Fruit fly (Drosophila melanogaster) whole organism, embryonic: ENCODE measurements around the gene CG15891.

Source experiments
- Adf1 ChIP-seq: fragments of 200-800 bp; sonication (Bioruptor generic); IDR thresholded peaks from 2 replicates; pipeline ENCODE4 v1.3.6; 2022; ENCODE audit warnings: missing biosample characterization, missing genetic modification characterization
- B-H1 ChIP-seq: fragments of 200-800 bp; sonication (Bioruptor generic); IDR thresholded peaks from 3 replicates; pipeline ENCODE4 v1.3.6; 2022; ENCODE audit warnings: missing biosample characterization, missing genetic modification characterization
- CG12299 ChIP-seq: fragments of 200-800 bp; sonication (Bioruptor generic); optimal IDR thresholded peaks from 2 replicates; lab custom pipeline; 2018; ENCODE audit warnings: missing biosample characterization, mild to moderate bottlenecking, missing genetic modification characterization
- CG12391 ChIP-seq: fragments of 200-800 bp; sonication (Bioruptor generic); optimal IDR thresholded peaks from 3 replicates; lab custom pipeline; 2018; ENCODE audit warnings: missing biosample characterization, mild to moderate bottlenecking, missing genetic modification characterization, moderate library complexity
- CG14667 ChIP-seq: fragments of 200-800 bp; sonication (Bioruptor generic); IDR thresholded peaks from 2 replicates; pipeline ENCODE4 v1.3.6; 2022; ENCODE audit warnings: missing biosample characterization, missing genetic modification characterization
- CG15269 ChIP-seq: fragments of 200-800 bp; sonication (Bioruptor generic); optimal IDR thresholded peaks from 2 replicates; lab custom pipeline; 2018; ENCODE audit warnings: missing biosample characterization, mild to moderate bottlenecking, missing genetic modification characterization, moderate library complexity
- CG15696 ChIP-seq: fragments of 200-800 bp; sonication (Bioruptor generic); optimal IDR thresholded peaks from 2 replicates; lab custom pipeline; 2019; ENCODE audit warnings: missing biosample characterization, mild to moderate bottlenecking, missing genetic modification characterization, moderate library complexity
- CG17186 ChIP-seq: fragments of 200-800 bp; sonication (Bioruptor generic); optimal IDR thresholded peaks from 3 replicates; lab custom pipeline; 2017; ENCODE audit warnings: missing biosample characterization, missing genetic modification reagents, missing genetic modification characterization
- CG17912 ChIP-seq: fragments of 200-800 bp; sonication (Bioruptor generic); optimal IDR thresholded peaks from 2 replicates; lab custom pipeline; 2018; ENCODE audit warnings: missing biosample characterization, mild to moderate bottlenecking, missing genetic modification characterization
- CG1832 ChIP-seq: fragments of 200-800 bp; sonication (Bioruptor generic); optimal IDR thresholded peaks from 2 replicates; lab custom pipeline; 2017; ENCODE audit warnings: missing biosample characterization, mild to moderate bottlenecking, missing genetic modification characterization, inconsistent platforms
- CG3838 ChIP-seq: fragments of 200-800 bp; sonication (Bioruptor generic); optimal IDR thresholded peaks from 3 replicates; lab custom pipeline; 2016; ENCODE audit warnings: missing biosample characterization, missing genetic modification characterization
- CG6254 ChIP-seq: fragments of 200-800 bp; sonication (Bioruptor generic); optimal IDR thresholded peaks from 3 replicates; lab custom pipeline; 2017; ENCODE audit warnings: mild to moderate bottlenecking, missing biosample characterization, missing genetic modification reagents, missing genetic modification characterization
- CG6854 ChIP-seq: fragments of 200-800 bp; sonication (Bioruptor generic); optimal IDR thresholded peaks from 3 replicates; lab custom pipeline; 2017; ENCODE audit warnings: missing biosample characterization, mild to moderate bottlenecking, missing genetic modification characterization
- CG7839 ChIP-seq: fragments of 200-800 bp; sonication (Bioruptor generic); optimal IDR thresholded peaks from 3 replicates; lab custom pipeline; 2018; ENCODE audit warnings: missing biosample characterization, mild to moderate bottlenecking, missing genetic modification characterization, moderate library complexity
- CG8944 ChIP-seq: fragments of 200-800 bp; sonication (Bioruptor generic); optimal IDR thresholded peaks from 3 replicates; lab custom pipeline; 2016; ENCODE audit warnings: missing biosample characterization, missing genetic modification characterization
- CG9932 ChIP-seq: fragments of 200-800 bp; sonication (Bioruptor generic); IDR thresholded peaks from 2 replicates; pipeline ENCODE4 v1.3.6; 2022; ENCODE audit warnings: missing biosample characterization, missing genetic modification characterization
- CTCF ChIP-seq: fragments of 200-800 bp; sonication (Bioruptor generic); optimal IDR thresholded peaks from 2 replicates; lab custom pipeline; 2017; ENCODE audit warnings: missing biosample characterization, mild to moderate bottlenecking, missing genetic modification characterization, moderate library complexity
- CkIIα-i1 ChIP-seq: fragments of 200-800 bp; sonication (Bioruptor generic); IDR thresholded peaks from 2 replicates; pipeline ENCODE4 v1.3.6; 2022; ENCODE audit warnings: missing biosample characterization, missing genetic modification characterization
- Ets97D ChIP-seq: fragments of 200-800 bp; sonication (Bioruptor generic); optimal IDR thresholded peaks from 3 replicates; lab custom pipeline; 2016; ENCODE audit warnings: missing biosample characterization, missing genetic modification characterization
- GATAe ChIP-seq: fragments of 200-800 bp; sonication (Bioruptor generic); conservative IDR thresholded peaks from 2 replicates; pipeline ENCODE4 v1.3.6; 2022; ENCODE audit warnings: missing biosample characterization, missing genetic modification characterization
- HmgZ ChIP-seq: fragments of 200-800 bp; sonication (Bioruptor generic); optimal IDR thresholded peaks from 2 replicates; lab custom pipeline; 2018; ENCODE audit warnings: missing biosample characterization, mild to moderate bottlenecking, missing genetic modification characterization
- Hr3 ChIP-seq: fragments of 200-800 bp; sonication (Bioruptor generic); optimal IDR thresholded peaks from 3 replicates; lab custom pipeline; 2016; ENCODE audit warnings: missing biosample characterization, missing genetic modification characterization
- Myb ChIP-seq: fragments of 200-800 bp; sonication (Bioruptor generic); optimal IDR thresholded peaks from 2 replicates; lab custom pipeline; 2016; ENCODE audit warnings: missing biosample characterization, missing genetic modification characterization
- Nf-YC ChIP-seq: fragments of 200-800 bp; optimal IDR thresholded peaks from 3 replicates; lab custom pipeline; 2019; ENCODE audit warnings: missing biosample characterization, mild to moderate bottlenecking, missing genetic modification characterization, moderate library complexity
- TFAM ChIP-seq: fragments of 200-800 bp; sonication (Bioruptor generic); optimal IDR thresholded peaks from 2 replicates; lab custom pipeline; 2017; ENCODE audit warnings: missing biosample characterization, missing genetic modification characterization, inconsistent platforms
- ara ChIP-seq: fragments of 200-800 bp; sonication (Bioruptor generic); IDR thresholded peaks from 2 replicates; pipeline ENCODE4 v1.3.6; 2022; ENCODE audit warnings: missing biosample characterization, missing genetic modification characterization
- corto ChIP-seq: fragments of 200-800 bp; sonication (Bioruptor generic); optimal IDR thresholded peaks from 2 replicates; lab custom pipeline; 2016; ENCODE audit warnings: missing biosample characterization, mild to moderate bottlenecking, missing genetic modification characterization, moderate library complexity
- crc ChIP-seq: fragments of 200-800 bp; sonication (Bioruptor generic); optimal IDR thresholded peaks from 2 replicates; lab custom pipeline; 2016; ENCODE audit warnings: missing biosample characterization, missing genetic modification characterization
- croc ChIP-seq: fragments of 200-800 bp; sonication (Bioruptor generic); conservative IDR thresholded peaks from 3 replicates; pipeline ENCODE4 v1.3.6; 2022; ENCODE audit warnings: missing biosample characterization, missing genetic modification characterization
- dm ChIP-seq: fragments of 200-800 bp; sonication (Bioruptor generic); optimal IDR thresholded peaks from 3 replicates; lab custom pipeline; 2016; ENCODE audit warnings: missing biosample characterization, missing genetic modification characterization
- dysf ChIP-seq: fragments of 200-800 bp; sonication (Bioruptor generic); IDR thresholded peaks from 3 replicates; pipeline ENCODE4 v1.3.6; 2022; ENCODE audit warnings: missing biosample characterization, missing genetic modification characterization
- fd102C ChIP-seq: fragments of 200-800 bp; sonication (Bioruptor generic); optimal IDR thresholded peaks from 2 replicates; lab custom pipeline; 2018; ENCODE audit warnings: missing biosample characterization, mild to moderate bottlenecking, missing genetic modification characterization, moderate library complexity
- gce ChIP-seq: fragments of 200-800 bp; sonication (Bioruptor generic); IDR thresholded peaks from 3 replicates; pipeline ENCODE4 v1.3.6; 2022; ENCODE audit warnings: missing biosample characterization, missing genetic modification characterization
- gsb-n ChIP-seq: fragments of 200-800 bp; sonication (Bioruptor generic); optimal IDR thresholded peaks from 3 replicates; lab custom pipeline; 2018; ENCODE audit warnings: missing biosample characterization, mild to moderate bottlenecking, missing genetic modification characterization
- h ChIP-seq: fragments of >200 bp; optimal IDR thresholded peaks from 2 replicates; lab custom pipeline; 2017
- jing ChIP-seq: fragments of 200-800 bp; sonication (Bioruptor generic); optimal IDR thresholded peaks from 2 replicates; lab custom pipeline; 2018; ENCODE audit warnings: missing biosample characterization, mild to moderate bottlenecking, missing genetic modification characterization
- jumu ChIP-seq: fragments of 200-800 bp; sonication (Bioruptor generic); optimal IDR thresholded peaks from 3 replicates; lab custom pipeline; 2016; ENCODE audit warnings: missing biosample characterization, missing genetic modification characterization
- kay ChIP-seq: fragments of 200-800 bp; sonication (Bioruptor generic); optimal IDR thresholded peaks from 2 replicates; lab custom pipeline; 2016; ENCODE audit warnings: missing biosample characterization, missing genetic modification characterization
- lmd ChIP-seq: fragments of 200-800 bp; sonication (Bioruptor generic); IDR thresholded peaks from 2 replicates; pipeline ENCODE4 v1.3.6; 2022; ENCODE audit warnings: missing biosample characterization, missing genetic modification characterization
- nmo ChIP-seq: fragments of 200-800 bp; sonication (Bioruptor generic); optimal IDR thresholded peaks from 2 replicates; lab custom pipeline; 2018; ENCODE audit warnings: missing biosample characterization, mild to moderate bottlenecking, missing genetic modification characterization, moderate library complexity
- nom ChIP-seq: fragments of 200-800 bp; sonication (Bioruptor generic); optimal IDR thresholded peaks from 2 replicates; lab custom pipeline; 2017; ENCODE audit warnings: missing biosample characterization, missing genetic modification characterization, mild to moderate bottlenecking, moderate library complexity, missing genetic modification reagents
- pfk ChIP-seq: fragments of 200-800 bp; sonication (Bioruptor generic); optimal IDR thresholded peaks from 2 replicates; lab custom pipeline; 2018; ENCODE audit warnings: missing biosample characterization, mild to moderate bottlenecking, missing genetic modification characterization, moderate library complexity
- repo ChIP-seq: fragments of 200-800 bp; sonication (Bioruptor generic); optimal IDR thresholded peaks from 2 replicates; lab custom pipeline; 2016; ENCODE audit warnings: missing biosample characterization, missing genetic modification characterization
- run ChIP-seq: fragments of 200-800 bp; sonication (Bioruptor generic); optimal IDR thresholded peaks from 3 replicates; lab custom pipeline; 2018; ENCODE audit warnings: missing biosample characterization, mild to moderate bottlenecking, missing genetic modification characterization
- seq ChIP-seq: fragments of 200-800 bp; sonication (Bioruptor generic); IDR thresholded peaks from 2 replicates; pipeline ENCODE4 v1.3.6; 2022; ENCODE audit warnings: missing biosample characterization, missing genetic modification characterization
- sqz ChIP-seq: fragments of 200-800 bp; sonication (Bioruptor generic); optimal IDR thresholded peaks from 3 replicates; lab custom pipeline; 2018; ENCODE audit warnings: missing biosample characterization, mild to moderate bottlenecking, missing genetic modification characterization
- stwl ChIP-seq: fragments of 200-800 bp; sonication (Bioruptor generic); optimal IDR thresholded peaks from 3 replicates; lab custom pipeline; 2018; ENCODE audit warnings: missing biosample characterization, mild to moderate bottlenecking, missing genetic modification characterization, moderate library complexity
- sug ChIP-seq: fragments of 200-800 bp; optimal IDR thresholded peaks from 2 replicates; lab custom pipeline; 2019; ENCODE audit warnings: missing biosample characterization, mild to moderate bottlenecking, missing genetic modification characterization, moderate library complexity
- tio ChIP-seq: fragments of 200-800 bp; sonication (Bioruptor generic); optimal IDR thresholded peaks from 2 replicates; lab custom pipeline; 2017; ENCODE audit warnings: missing biosample characterization, missing genetic modification characterization, inconsistent platforms
- wdn ChIP-seq: fragments of 200-800 bp; sonication (Bioruptor generic); IDR thresholded peaks from 2 replicates; pipeline ENCODE4 v1.3.6; 2022; ENCODE audit warnings: missing biosample characterization, missing genetic modification characterization
- z ChIP-seq: fragments of 200-800 bp; sonication (Bioruptor generic); IDR thresholded peaks from 3 replicates; pipeline ENCODE4 v1.3.6; 2022; ENCODE audit warnings: missing biosample characterization, missing genetic modification characterization

Gene CG15891

dm6 chrX:6338738-6339614, 43.8 kb upstream of the CG15891 start (continued):
- no peak for TF ChIP-seq sqz (GFP tag; lab: Kevin White, UChicago)
- TF ChIP-seq CTCF = no peak
- TF ChIP-seq CG6854 (GFP tag; lab: Kevin White, UChicago) = no peak
- TF ChIP-seq run = no peak
- no peak for TF ChIP-seq TFAM
- TF ChIP-seq B-H1 (GFP tag; lab: Robert Waterston, UW) = no peak
- no peak for TF ChIP-seq CG17186 (GFP tag; lab: Kevin White, UChicago)
- TF ChIP-seq fd102C (GFP tag; lab: Kevin White, UChicago) = no peak
- no peak for TF ChIP-seq repo
- TF ChIP-seq stwl (tag; lab: Kevin White, UChicago) = no peak
- no peak for TF ChIP-seq gce (GFP tag; lab: Robert Waterston, UW)
- no peak for TF ChIP-seq Adf1 (GFP tag; lab: Robert Waterston, UW)
- TF ChIP-seq tio (GFP tag; lab: Kevin White, UChicago) = peak; percentile 11
- TF ChIP-seq ara (GFP tag; lab: Robert Waterston, UW) = no peak
- TF ChIP-seq dm = no peak
- TF ChIP-seq Nf-YC (tag; lab: Kevin White, UChicago) = no peak
- no peak for TF ChIP-seq wdn (GFP tag; lab: Robert Waterston, UW)
- TF ChIP-seq CG14667 (GFP tag; lab: Robert Waterston, UW) = no peak
- 0 out of 3 replicates have a peak, but pooled peaks have one; percentile 46 for TF ChIP-seq dysf (GFP tag; lab: Robert Waterston, UW)
- TF ChIP-seq corto = no peak
- TF ChIP-seq Myb (GFP tag; lab: Kevin White, UChicago) = no peak
- peak; percentile 39 for TF ChIP-seq CG7839 (tag; lab: Kevin White, UChicago)
- TF ChIP-seq CG8944 (GFP tag; lab: Kevin White, UChicago) = peak; percentile 1
- TF ChIP-seq GATAe (GFP tag; lab: Robert Waterston, UW) = no peak
- no peak for TF ChIP-seq jumu (GFP tag; lab: Kevin White, UChicago)
- TF ChIP-seq CG12391 (tag; lab: Kevin White, UChicago) = no peak
- no peak for TF ChIP-seq CG15696 (tag; lab: Kevin White, UChicago)
- TF ChIP-seq CkIIα-i1 (GFP tag; lab: Robert Waterston, UW) = no peak
- no peak for TF ChIP-seq CG3838 (GFP tag; lab: Kevin White, UChicago)
- TF ChIP-seq pfk = no peak
- TF ChIP-seq gsb-n (tag; lab: Kevin White, UChicago) = no peak
- no peak for TF ChIP-seq HmgZ
- TF ChIP-seq nom = peak; percentile 16
- TF ChIP-seq z (GFP tag; lab: Robert Waterston, UW) = no peak
- peak; percentile 44 for TF ChIP-seq CG9932 (GFP tag; lab: Robert Waterston, UW)
- TF ChIP-seq kay (GFP tag; lab: Kevin White, UChicago) = no peak
- no peak for TF ChIP-seq CG17912 (GFP tag; lab: Kevin White, UChicago)
- no peak for TF ChIP-seq CG12299
- TF ChIP-seq Ets97D (GFP tag; lab: Kevin White, UChicago) = no peak
- TF ChIP-seq CG6254 (GFP tag; lab: Kevin White, UChicago) = peak; percentile 15
- no peak for TF ChIP-seq Hr3 (GFP tag; lab: Kevin White, UChicago)
- no peak for TF ChIP-seq CG1832 (GFP tag; lab: Kevin White, UChicago)
- TF ChIP-seq croc (GFP tag; lab: Robert Waterston, UW) = no peak
- TF ChIP-seq CG15269 = no peak
- no peak for TF ChIP-seq h (lab: Kevin White, UChicago)
- TF ChIP-seq crc = no peak
- peak; percentile 18; the same call in 1 of the 2 replicates for TF ChIP-seq lmd (GFP tag; lab: Robert Waterston, UW)
- TF ChIP-seq seq (GFP tag; lab: Robert Waterston, UW) = no peak
- no peak for TF ChIP-seq nmo (GFP tag; lab: Kevin White, UChicago)
- no peak for TF ChIP-seq sug (tag; lab: Kevin White, UChicago)
- TF ChIP-seq jing = no peak
